Fruit fly (Drosophila melanogaster): ENCODE results near the gene Socs16D.

DNA sequence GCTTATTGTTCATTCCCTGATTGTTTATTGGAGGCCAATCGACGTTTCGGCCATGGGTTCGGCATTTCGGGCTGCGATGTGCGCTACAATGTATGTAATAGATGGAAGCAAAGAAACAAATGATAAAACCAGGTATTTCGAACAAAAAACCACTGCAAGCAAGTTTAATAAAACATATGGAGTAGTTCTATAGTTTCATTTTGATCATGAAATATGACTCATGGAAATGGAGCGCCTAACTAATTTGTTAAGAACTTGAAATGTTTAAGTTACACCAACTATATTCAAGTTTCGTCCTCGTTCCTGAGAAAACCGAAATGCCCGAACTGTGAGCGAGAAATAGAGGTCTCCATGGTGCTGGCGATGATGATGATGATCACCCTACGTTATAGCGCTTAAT is 47.1 kb downstream of the Socs16D start:
- TF ChIP-seq dimm (GFP tag; IDR thresholded peaks at IDR 0.05) (no peak), CG10654 (GFP tag; optimal IDR thresholded peaks at IDR 0.05) (peak; percentile 16), CG15011 (GFP tag; optimal IDR thresholded peaks at IDR 0.05) (no peak), row (GFP tag; IDR thresholded peaks at IDR 0.05) (peak; percentile 49), Taf1 (GFP tag; IDR thresholded peaks at IDR 0.05) (no peak), Sin3A (optimal IDR thresholded peaks at IDR 0.05) (no peak), shn (GFP tag; optimal IDR thresholded peaks at IDR 0.05) (no peak), br (optimal IDR thresholded peaks at IDR 0.05) (no peak), yki (optimal IDR thresholded peaks at IDR 0.05) (no peak), YL-1 (GFP tag; optimal IDR thresholded peaks at IDR 0.05) (no peak)
